Worm (Caenorhabditis elegans): ENCODE results near the gene Y75B8A.24.

The Y75B8A.24 gene

DNA sequence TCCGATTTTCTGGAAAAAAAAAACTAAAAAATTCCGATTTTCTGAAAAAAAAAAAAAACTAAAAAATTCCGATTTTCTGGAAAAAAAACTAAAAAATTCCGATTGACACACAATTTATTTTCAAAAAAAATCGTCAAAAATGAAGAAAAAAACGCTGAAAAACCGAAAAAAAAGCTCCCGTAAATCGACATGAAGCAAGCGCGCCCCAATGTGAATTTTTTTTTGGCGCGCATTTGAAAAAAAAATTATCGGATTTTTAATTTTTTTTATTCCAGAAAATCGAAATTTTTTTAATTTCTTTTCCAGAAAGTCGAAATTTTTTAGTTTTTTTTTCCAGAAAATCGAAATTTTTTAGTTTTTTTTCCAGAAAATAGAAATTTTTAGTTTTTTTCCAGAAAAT lies 5.2 kb upstream of the Y75B8A.24 start:
- TF ChIP-seq bed-1 (GFP tag; IDR thresholded peaks at IDR 0.05) (no peak), F22D6.2 (tag; optimal IDR thresholded peaks at IDR 0.05) (no peak), somi-1 (GFP tag; optimal IDR thresholded peaks at IDR 0.05) (no peak), nhr-120 (GFP tag; IDR thresholded peaks at IDR 0.05) (no peak), lin-54 (GFP tag; optimal IDR thresholded peaks at IDR 0.05) (peak; percentile 51), attf-6 (GFP tag; IDR thresholded peaks at IDR 0.05) (no peak), gei-17 (GFP tag; optimal IDR thresholded peaks at IDR 0.05) (no peak), mcd-1 (GFP tag; IDR thresholded peaks at IDR 0.05) (peak; percentile 78), snpc-1.3 (tag; optimal IDR thresholded peaks at IDR 0.05; ENCODE audit: insufficient read depth) (no peak), mes-4 (tag; optimal IDR thresholded peaks at IDR 0.05) (no peak), nhr-90 (tag; optimal IDR thresholded peaks at IDR 0.05) (no peak), ztf-3 (GFP tag; optimal IDR thresholded peaks at IDR 0.05) (no peak), lin-35 (GFP tag; optimal IDR thresholded peaks at IDR 0.05) (peak in 1 of 3 experiments; percentile 77), ztf-22 (GFP tag; optimal IDR thresholded peaks at IDR 0.05) (no peak)

DNA sequence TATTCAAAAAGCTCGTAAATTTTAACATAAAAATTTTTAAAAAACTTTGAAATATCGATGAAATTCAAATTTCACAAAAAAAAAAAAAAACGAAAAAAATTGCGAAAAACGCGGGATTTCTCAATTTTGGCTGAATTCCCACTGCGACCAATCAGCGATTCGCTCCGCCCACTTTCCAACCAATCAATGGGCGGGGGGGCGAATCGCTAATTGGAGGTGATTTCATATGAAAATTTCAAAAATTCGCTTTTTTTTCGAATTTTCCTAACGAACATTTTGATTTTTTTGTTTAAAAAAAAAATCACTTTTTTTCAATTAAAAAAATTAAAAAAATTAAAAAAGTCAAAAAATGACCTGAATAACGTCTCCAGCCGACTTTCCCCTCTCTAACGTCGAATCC lies 3.2 kb downstream of the Y75B8A.24 start:
- TF ChIP-seq F39B2.1 (GFP tag; IDR thresholded peaks at IDR 0.05) (no peak), nfyb-1 (GFP tag; IDR thresholded peaks at IDR 0.05) (peak; percentile 30; the same call in 1 of the 2 replicates)

DNA sequence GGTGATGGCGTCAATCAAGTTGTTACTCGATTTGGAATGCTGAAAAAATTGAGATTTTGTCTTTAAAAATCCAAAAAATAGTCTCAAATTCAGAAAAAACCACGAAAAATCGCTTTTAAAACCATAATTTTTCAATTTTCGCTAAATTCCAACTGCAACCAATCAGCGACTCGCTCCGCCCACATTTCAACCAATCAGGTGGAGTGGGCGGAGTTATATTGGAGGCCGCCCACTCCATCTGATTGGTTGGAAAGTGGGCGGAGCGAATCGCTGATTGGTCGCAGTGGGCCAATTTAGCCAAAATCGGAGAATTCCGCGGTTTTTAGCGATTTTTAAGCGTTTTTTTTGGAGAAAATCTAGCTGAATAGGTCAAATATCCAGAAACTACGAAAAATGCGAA lies 3.7 kb downstream of the Y75B8A.24 start:
- TF ChIP-seq lin-35 (GFP tag; optimal IDR thresholded peaks at IDR 0.05) (no peak), nfyb-1 (GFP tag; IDR thresholded peaks at IDR 0.05) (peak; percentile 41; the same call in 1 of the 2 replicates)

DNA sequence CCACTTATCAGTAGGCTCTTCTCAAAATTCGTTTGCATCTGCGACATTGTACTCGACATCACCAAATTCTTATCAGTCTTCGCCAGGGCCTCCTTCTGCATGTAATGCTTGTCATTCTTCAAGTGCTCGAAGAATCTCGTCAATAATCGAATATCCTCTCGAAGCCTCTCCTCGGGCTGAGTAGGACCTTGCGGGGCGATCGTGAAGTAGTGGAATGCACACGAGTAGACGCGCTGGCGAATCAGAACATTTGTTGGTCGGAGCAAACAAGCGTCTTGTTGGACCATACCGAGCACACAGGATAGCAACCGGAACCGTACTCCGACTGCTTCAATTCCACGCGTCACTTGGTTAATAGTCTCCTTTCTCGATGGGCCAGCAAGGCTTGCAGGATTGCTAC lies 13.1 kb downstream of the Y75B8A.24 start:
- TF ChIP-seq xnd-1 (tag; optimal IDR thresholded peaks at IDR 0.05) (no peak), hsf-1 (GFP tag; IDR thresholded peaks at IDR 0.05) (no peak), hmg-20 (GFP tag; IDR thresholded peaks at IDR 0.05) (no peak), ceh-79 (tag; optimal IDR thresholded peaks at IDR 0.05) (no peak), hlh-26 (GFP tag; conservative IDR thresholded peaks at IDR 0.05) (no peak), dpl-1 (GFP tag; optimal IDR thresholded peaks at IDR 0.05) (no peak), him-1 (tag; optimal IDR thresholded peaks at IDR 0.05) (no peak), madf-8 (GFP tag; conservative IDR thresholded peaks at IDR 0.05) (no peak), bed-1 (GFP tag; IDR thresholded peaks at IDR 0.05) (no peak), madf-3 (GFP tag; IDR thresholded peaks at IDR 0.05) (no peak), let-526 (GFP tag; IDR thresholded peaks at IDR 0.05) (no peak), lir-1 (GFP tag; conservative IDR thresholded peaks at IDR 0.05) (no peak), lag-1 (GFP tag; IDR thresholded peaks at IDR 0.05) (no peak), pbrm-1 (GFP tag; IDR thresholded peaks at IDR 0.05) (no peak)

DNA sequence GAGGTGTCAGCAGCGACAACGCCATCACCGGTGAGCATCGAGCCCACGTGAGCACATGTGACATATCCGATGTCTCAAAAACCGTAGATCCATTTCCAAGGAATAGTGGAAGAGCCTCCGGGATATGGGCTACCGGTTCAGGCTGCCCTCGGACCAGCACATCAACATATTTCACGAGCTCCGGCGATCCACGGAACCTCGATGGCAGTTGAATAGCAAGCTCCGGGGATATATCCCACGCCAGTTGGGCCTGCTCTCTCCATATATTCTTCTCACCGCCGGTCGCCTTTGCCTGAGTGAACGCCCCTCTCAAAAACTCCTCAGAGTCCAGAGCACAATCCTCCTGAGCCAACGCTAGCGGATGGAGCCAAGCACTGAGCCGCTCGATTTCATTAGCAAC lies 13.8 kb downstream of the Y75B8A.24 start:
- no peak for TF ChIP-seq hmg-1.2 (GFP tag; IDR thresholded peaks at IDR 0.05)
- TF ChIP-seq ztf-18 (tag; optimal IDR thresholded peaks at IDR 0.05): no peak
- no peak for TF ChIP-seq pbrm-1 (GFP tag; IDR thresholded peaks at IDR 0.05)
- TF ChIP-seq sea-2 (GFP tag; IDR thresholded peaks at IDR 0.05): no peak
- peak; percentile 78 for TF ChIP-seq zfh-2 (GFP tag; conservative IDR thresholded peaks at IDR 0.05)
- TF ChIP-seq bed-1 (GFP tag; IDR thresholded peaks at IDR 0.05): no peak
- 0 out of 2 replicates have a peak, but pooled peaks have one; percentile 45 for TF ChIP-seq madf-3 (GFP tag; IDR thresholded peaks at IDR 0.05)
